Worm (Caenorhabditis elegans): ENCODE data around the gene fut-6.

Gene fut-6

DNA sequence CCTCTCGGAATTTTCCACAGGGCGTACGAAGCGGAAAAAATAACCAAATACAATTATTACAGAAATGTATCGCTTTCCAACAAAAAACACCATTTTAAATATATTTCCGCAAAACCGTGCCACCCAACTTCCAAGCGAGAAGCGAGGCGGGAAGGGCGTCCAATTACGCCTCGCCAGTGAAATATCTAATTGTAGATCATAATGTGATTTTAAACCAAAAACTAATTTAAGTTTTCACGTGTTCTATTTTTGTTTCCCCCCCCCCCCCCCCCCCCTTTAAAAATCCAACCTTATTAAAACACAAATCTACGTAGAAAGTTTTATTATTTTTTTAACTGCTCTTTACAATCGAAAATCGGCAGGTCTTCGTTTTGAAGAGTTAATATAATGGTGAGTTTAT lies 33.7 kb upstream of the fut-6 start, which contains the start of gene F10G7.12:
Gene F10G7.12 (plus strand): TSS at position 301 of the 400 bp plus-strand sequence.
- TF ChIP-seq hlh-12 (tag; optimal IDR thresholded peaks at IDR 0.05), result no peak

DNA sequence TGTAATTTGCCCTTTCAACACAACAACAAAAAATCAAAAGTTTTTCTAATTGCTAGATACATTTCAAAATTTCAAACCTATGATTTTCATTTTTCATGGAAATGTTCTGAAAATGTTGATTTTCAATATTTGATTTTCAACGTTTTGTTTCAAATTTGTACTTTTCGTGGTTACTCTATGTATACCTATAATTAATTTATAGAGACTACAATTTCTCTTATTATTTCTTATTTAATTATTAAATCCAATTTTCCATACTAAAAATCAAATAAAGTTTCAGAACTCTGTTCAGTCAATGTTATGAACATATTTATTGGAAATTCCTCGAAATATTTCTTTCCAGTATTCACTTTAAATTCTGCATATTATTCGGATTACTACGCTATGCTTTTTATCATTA lies 31.2 kb upstream of the fut-6 start, which contains the start of gene sre-39:
Gene sre-39 (plus strand): TSS at position 301 of the 400 bp plus-strand sequence.
- no peak for TF ChIP-seq Y95B8A.8 (GFP tag; IDR thresholded peaks at IDR 0.05)
- TF ChIP-seq aptf-3 (GFP tag; IDR thresholded peaks at IDR 0.05), result no peak
- TF ChIP-seq snpc-1.3 (tag; optimal IDR thresholded peaks at IDR 0.05; ENCODE audit: insufficient read depth), result no peak
- TF ChIP-seq chd-7 (tag; optimal IDR thresholded peaks at IDR 0.05), result no peak
- no peak for TF ChIP-seq F49E8.2 (tag; optimal IDR thresholded peaks at IDR 0.05; ENCODE audit: insufficient read depth)
- no peak for TF ChIP-seq ets-4 (GFP tag; optimal IDR thresholded peaks at IDR 0.05)
- TF ChIP-seq tlf-1 (GFP tag; optimal IDR thresholded peaks at IDR 0.05), result no peak
- no peak for TF ChIP-seq snpc-3.4 (tag; optimal IDR thresholded peaks at IDR 0.05)
- no peak for TF ChIP-seq madf-8 (GFP tag; conservative IDR thresholded peaks at IDR 0.05)
- no peak for TF ChIP-seq let-526 (GFP tag; IDR thresholded peaks at IDR 0.05)
- no peak for TF ChIP-seq snpc-4 (GFP tag; optimal IDR thresholded peaks at IDR 0.05)
- TF ChIP-seq snpc-4 (tag; optimal IDR thresholded peaks at IDR 0.05), result no peak

DNA sequence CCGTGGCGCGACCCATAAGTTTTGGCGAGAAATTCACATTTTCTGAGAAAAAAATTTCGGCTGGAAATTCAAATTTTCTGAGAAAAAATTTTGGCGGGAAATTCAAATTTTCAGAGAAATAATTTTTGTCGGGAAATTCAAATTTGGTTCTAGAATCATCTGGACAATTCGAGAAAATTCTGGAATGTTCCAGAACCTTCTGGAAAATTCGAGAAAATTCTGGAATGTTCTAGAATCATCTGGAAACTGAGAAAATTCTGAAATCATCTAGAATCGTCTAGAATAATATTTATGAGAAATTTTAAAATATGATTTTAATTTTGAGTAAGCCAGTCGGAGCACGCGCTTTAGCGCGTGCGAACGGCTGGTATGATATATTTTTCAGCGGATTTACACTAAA lies 29.1 kb upstream of the fut-6 start:
- no peak for TF ChIP-seq aptf-2 (GFP tag; conservative IDR thresholded peaks at IDR 0.05)
- TF ChIP-seq Y67H2A.10 (GFP tag; conservative IDR thresholded peaks at IDR 0.05), result no peak
- TF ChIP-seq let-526 (GFP tag; IDR thresholded peaks at IDR 0.05), result no peak
- no peak for TF ChIP-seq die-1 (tag; optimal IDR thresholded peaks at IDR 0.05)
- TF ChIP-seq tlf-1 (GFP tag; optimal IDR thresholded peaks at IDR 0.05), result no peak
- no peak for TF ChIP-seq B0035.1 (tag; optimal IDR thresholded peaks at IDR 0.05)
- no peak for TF ChIP-seq attf-6 (GFP tag; IDR thresholded peaks at IDR 0.05)
- TF ChIP-seq mes-4 (tag; optimal IDR thresholded peaks at IDR 0.05), result no peak
- no peak for TF ChIP-seq T26A5.8 (tag; optimal IDR thresholded peaks at IDR 0.05)
- TF ChIP-seq F37B4.10 (GFP tag; IDR thresholded peaks at IDR 0.05), result no peak
- no peak for TF ChIP-seq snpc-4 (GFP tag; optimal IDR thresholded peaks at IDR 0.05)
- TF ChIP-seq snpc-4 (tag; optimal IDR thresholded peaks at IDR 0.05), result no peak
- TF ChIP-seq tbx-9 (tag; optimal IDR thresholded peaks at IDR 0.05; ENCODE audit: borderline replicate concordance), result no peak
- peak; percentile 93 for TF ChIP-seq hsf-1 (GFP tag; IDR thresholded peaks at IDR 0.05)
- TF ChIP-seq rpc-1 (optimal IDR thresholded peaks at IDR 0.05), result peak; percentile 6
- TF ChIP-seq rpc-1 (tag; optimal IDR thresholded peaks at IDR 0.05), result no peak
- TF ChIP-seq ztf-18 (tag; optimal IDR thresholded peaks at IDR 0.05), result no peak
- no peak for TF ChIP-seq tbp1 (GFP tag; optimal IDR thresholded peaks at IDR 0.05)
- no peak for TF ChIP-seq sea-2 (GFP tag; IDR thresholded peaks at IDR 0.05)
- no peak for TF ChIP-seq egrh-3 (GFP tag; IDR thresholded peaks at IDR 0.05)

DNA sequence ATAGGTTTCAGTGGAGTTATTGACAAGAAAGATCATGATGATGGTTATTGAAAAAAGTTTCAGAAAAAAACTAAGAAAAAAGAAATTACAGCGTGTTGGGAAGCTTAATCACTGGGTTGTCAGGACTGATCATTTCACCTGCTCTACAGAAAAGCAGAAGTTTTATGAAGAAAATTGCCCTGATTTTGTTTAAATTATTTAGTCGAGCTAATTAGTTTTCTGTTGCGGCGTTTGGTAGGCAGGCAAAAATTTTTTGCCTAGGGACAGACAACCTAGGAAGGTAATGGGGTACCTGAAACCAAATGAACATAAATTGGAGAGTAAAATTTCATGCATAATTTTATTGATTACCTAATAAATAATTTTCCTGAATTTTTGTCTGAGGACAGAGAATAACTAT lies 28.0 kb upstream of the fut-6 start, which contains the start of gene sre-40:
Gene sre-40 (minus strand): TSS at position 101 of the 400 bp plus-strand sequence.
- TF ChIP-seq pbrm-1 (GFP tag; IDR thresholded peaks at IDR 0.05), result no peak
- no peak for TF ChIP-seq nhr-27 (tag; optimal IDR thresholded peaks at IDR 0.05)

DNA sequence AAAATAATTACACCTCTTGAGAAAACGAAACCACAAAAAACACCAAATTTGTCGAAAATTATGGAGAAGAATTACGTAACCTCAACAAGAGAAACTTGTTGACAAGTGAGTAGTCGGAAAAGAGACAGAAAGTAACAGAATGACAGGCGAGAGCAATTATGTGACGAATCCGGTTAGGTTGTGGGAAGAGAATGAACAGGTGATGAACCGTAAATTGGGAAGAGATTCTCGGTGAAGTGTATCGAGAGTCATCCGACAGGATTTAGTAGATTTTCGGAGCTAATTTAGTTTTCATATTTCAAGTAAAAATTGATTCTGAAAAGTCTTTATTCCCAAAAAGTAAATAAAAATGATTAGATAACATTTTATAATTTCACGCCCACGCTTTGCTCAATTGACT lies 25.7 kb upstream of the fut-6 start, which contains the start of gene T05A7.7:
Gene T05A7.7 (minus strand): TSS at position 101 of the 400 bp plus-strand sequence.
- no peak for TF ChIP-seq hmg-1.2 (GFP tag; IDR thresholded peaks at IDR 0.05)
- no peak for TF ChIP-seq F33H1.4 (GFP tag; IDR thresholded peaks at IDR 0.05)
- TF ChIP-seq T07F8.4 (tag; optimal IDR thresholded peaks at IDR 0.05), result no peak
- no peak for TF ChIP-seq ZK185.1 (tag; optimal IDR thresholded peaks at IDR 0.05; ENCODE audit: poor library complexity, severe bottlenecking)
- TF ChIP-seq unc-130 (GFP tag; optimal IDR thresholded peaks at IDR 0.05), result no peak
- no peak for TF ChIP-seq mcd-1 (GFP tag; IDR thresholded peaks at IDR 0.05)
- no peak for TF ChIP-seq F37B4.10 (GFP tag; IDR thresholded peaks at IDR 0.05)
- no peak for TF ChIP-seq B0019.2 (GFP tag; conservative IDR thresholded peaks at IDR 0.05)
- no peak for TF ChIP-seq ceh-58 (GFP tag; IDR thresholded peaks at IDR 0.05)
- no peak for TF ChIP-seq ztf-26 (tag; optimal IDR thresholded peaks at IDR 0.05)
- no peak for TF ChIP-seq ceh-91 (GFP tag; IDR thresholded peaks at IDR 0.05)
